Worm (Caenorhabditis elegans): ENCODE data around the gene polh-1.

ce11 chrIII:1949362-1949761 lies 707 bp downstream of the polh-1 start:
- no peak for TF ChIP-seq pqm-1 (tag; optimal IDR thresholded peaks at IDR 0.05)
- TF ChIP-seq sox-4 (tag; optimal IDR thresholded peaks at IDR 0.05), result no peak
- TF ChIP-seq sdc-2 (tag; optimal IDR thresholded peaks at IDR 0.05), result no peak
- no peak for TF ChIP-seq pha-4 (tag; optimal IDR thresholded peaks at IDR 0.05)
- TF ChIP-seq che-1 (tag; optimal IDR thresholded peaks at IDR 0.05), result no peak
- TF ChIP-seq sox-2 (GFP tag; IDR thresholded peaks at IDR 0.05), result no peak
- TF ChIP-seq K09A11.1 (tag; optimal IDR thresholded peaks at IDR 0.05; ENCODE audit: insufficient read depth), result no peak

Data from whole organism, late embryonic.